Fruit fly (Drosophila melanogaster): ENCODE data around the gene Pka-C1.

dm6 chr2L:9662977-9663376, 36.1 kb downstream of the Pka-C1 start:
- no peak for TF ChIP-seq CG8478 (optimal IDR thresholded peaks at IDR 0.05)
- TF ChIP-seq CTCF (optimal IDR thresholded peaks at IDR 0.05): no peak
